Worm (Caenorhabditis elegans) whole organism, late embryonic: Measurements from ENCODE around the gene fbxa-38.

Source experiments
- C38D4.7 ChIP-seq: fragments of 200-800 bp; sonication (Bioruptor generic); optimal IDR thresholded peaks from 2 replicates; lab custom pipeline; 2018; ENCODE audit warnings: mild to moderate bottlenecking, missing genetic modification characterization, moderate library complexity, missing compliant biosample characterization
- F13H6.1 ChIP-seq: sonication (generic microtip); optimal IDR thresholded peaks from 2 replicates; lab custom pipeline; 2016; ENCODE audit warnings: missing genetic modification characterization, missing compliant biosample characterization
- T23F11.4 ChIP-seq: fragments of 200-800 bp; sonication (Bioruptor generic); optimal IDR thresholded peaks from 2 replicates; lab custom pipeline; 2018; ENCODE audit warnings: mild to moderate bottlenecking, missing genetic modification characterization, missing compliant biosample characterization
- ahr-1 ChIP-seq: sonication (generic microtip); optimal IDR thresholded peaks from 2 replicates; lab custom pipeline; 2016; ENCODE audit warnings: missing genetic modification characterization, missing compliant biosample characterization
- ceh-18 ChIP-seq: sonication (generic microtip); optimal IDR thresholded peaks from 2 replicates; lab custom pipeline; 2016; ENCODE audit warnings: missing genetic modification characterization, missing compliant biosample characterization
- ceh-19 ChIP-seq: fragments of 200-800 bp; sonication (Bioruptor generic); optimal IDR thresholded peaks from 2 replicates; lab custom pipeline; 2018; ENCODE audit warnings: mild to moderate bottlenecking, missing genetic modification characterization, missing compliant biosample characterization
- ceh-2 ChIP-seq: sonication (generic microtip); optimal IDR thresholded peaks from 2 replicates; lab custom pipeline; 2016; ENCODE audit warnings: missing genotype, missing genetic modification characterization, missing compliant biosample characterization
- ceh-30 ChIP-seq: fragments of 150-350 bp; optimal IDR thresholded peaks from 2 replicates; lab custom pipeline; 2014; ENCODE audit warnings: missing biosample characterization, missing genetic modification characterization
- ceh-31 ChIP-seq: sonication (generic microtip); optimal IDR thresholded peaks from 2 replicates; lab custom pipeline; 2016; ENCODE audit warnings: missing genetic modification characterization, missing compliant biosample characterization
- ceh-6 ChIP-seq: fragments of 200-800 bp; sonication (Bioruptor generic); optimal IDR thresholded peaks from 2 replicates; lab custom pipeline; 2018; ENCODE audit warnings: mild to moderate bottlenecking, missing genetic modification characterization, missing compliant biosample characterization
- ceh-9 ChIP-seq: sonication (generic microtip); optimal IDR thresholded peaks from 2 replicates; lab custom pipeline; 2016; ENCODE audit warnings: mild to moderate bottlenecking, missing genetic modification characterization, inconsistent platforms, missing compliant biosample characterization
- elt-2 ChIP-seq: sonication (generic microtip); optimal IDR thresholded peaks from 2 replicates; lab custom pipeline; 2016; ENCODE audit warnings: missing genetic modification reagents, missing genetic modification characterization, missing compliant biosample characterization
- ets-4 ChIP-seq: sonication (generic microtip); optimal IDR thresholded peaks from 2 replicates; lab custom pipeline; 2016; ENCODE audit warnings: missing genetic modification characterization, missing compliant biosample characterization
- fax-1 ChIP-seq: sonication (generic microtip); optimal IDR thresholded peaks from 2 replicates; lab custom pipeline; 2016; ENCODE audit warnings: missing genotype, missing genetic modification characterization, missing compliant biosample characterization
- fkh-10 ChIP-seq: fragments of 150-350 bp; optimal IDR thresholded peaks from 2 replicates; lab custom pipeline; 2014; ENCODE audit warnings: missing biosample characterization, missing genetic modification reagents, missing genetic modification characterization
- fkh-6 ChIP-seq: sonication (generic microtip); optimal IDR thresholded peaks from 2 replicates; lab custom pipeline; 2016; ENCODE audit warnings: missing genetic modification characterization, missing compliant biosample characterization
- gmeb-2 ChIP-seq: sonication (generic microtip); optimal IDR thresholded peaks from 2 replicates; lab custom pipeline; 2016; ENCODE audit warnings: missing genetic modification characterization, inconsistent platforms, missing compliant biosample characterization
- hlh-15 ChIP-seq: sonication (generic microtip); optimal IDR thresholded peaks from 2 replicates; lab custom pipeline; 2016; ENCODE audit warnings: missing genetic modification characterization, missing compliant biosample characterization
- hlh-8 ChIP-seq: sonication (generic microtip); optimal IDR thresholded peaks from 2 replicates; lab custom pipeline; 2016; ENCODE audit warnings: missing genotype, missing genetic modification characterization, missing compliant biosample characterization
- lim-6 ChIP-seq: sonication (generic microtip); optimal IDR thresholded peaks from 2 replicates; lab custom pipeline; 2016; ENCODE audit warnings: missing genetic modification characterization, missing compliant biosample characterization
- lin-11 ChIP-seq: fragments of 200-800 bp; sonication (Bioruptor generic); optimal IDR thresholded peaks from 2 replicates; lab custom pipeline; 2018; ENCODE audit warnings: mild to moderate bottlenecking, missing genetic modification characterization, missing compliant biosample characterization
- nfya-1 ChIP-seq: sonication (generic microtip); optimal IDR thresholded peaks from 2 replicates; lab custom pipeline; 2017; ENCODE audit warnings: missing genetic modification characterization, mild to moderate bottlenecking, missing compliant biosample characterization, antibody characterized with exemption, moderate library complexity
- nhr-11 ChIP-seq: fragments of 150-350 bp; optimal IDR thresholded peaks from 2 replicates; lab custom pipeline; 2014; ENCODE audit warnings: missing biosample characterization, missing genetic modification characterization
- npax-4 ChIP-seq: sonication (generic microtip); optimal IDR thresholded peaks from 2 replicates; lab custom pipeline; 2016; ENCODE audit warnings: missing genetic modification characterization, missing compliant biosample characterization
- odd-2 ChIP-seq: sonication (generic microtip); optimal IDR thresholded peaks from 2 replicates; lab custom pipeline; 2017; ENCODE audit warnings: antibody characterized with exemption, mild to moderate bottlenecking, missing genetic modification characterization, missing compliant biosample characterization
- pax-1 ChIP-seq: fragments of 150-350 bp; optimal IDR thresholded peaks from 2 replicates; lab custom pipeline; 2014; ENCODE audit warnings: missing biosample characterization, missing genetic modification characterization
- pha-2 ChIP-seq: sonication (generic microtip); optimal IDR thresholded peaks from 2 replicates; lab custom pipeline; 2017; ENCODE audit warnings: mild to moderate bottlenecking, missing genetic modification characterization, missing compliant biosample characterization
- pros-1 ChIP-seq: fragments of 150-350 bp; optimal IDR thresholded peaks from 2 replicates; lab custom pipeline; 2014; ENCODE audit warnings: missing biosample characterization, missing genetic modification reagents, missing genetic modification characterization
- rnt-1 ChIP-seq: sonication (generic microtip); optimal IDR thresholded peaks from 2 replicates; lab custom pipeline; 2016; ENCODE audit warnings: missing genetic modification characterization, missing compliant biosample characterization
- sox-2 ChIP-seq: fragments of 200-800 bp; sonication (Bioruptor generic); IDR thresholded peaks from 2 replicates; pipeline ENCODE4 v1.3.6; 2022; ENCODE audit warnings: missing genetic modification reagents, missing genetic modification characterization, missing compliant biosample characterization
- syd-9 ChIP-seq: sonication (generic microtip); optimal IDR thresholded peaks from 2 replicates; lab custom pipeline; 2016; ENCODE audit warnings: mild to moderate bottlenecking, missing genetic modification characterization, moderate library complexity, missing compliant biosample characterization
- tbx-2 ChIP-seq: sonication (generic microtip); optimal IDR thresholded peaks from 2 replicates; lab custom pipeline; 2016; ENCODE audit warnings: missing genetic modification characterization, missing compliant biosample characterization
- tbx-7 ChIP-seq: sonication (generic microtip); optimal IDR thresholded peaks from 2 replicates; lab custom pipeline; 2016; ENCODE audit warnings: missing genotype, missing genetic modification characterization, missing compliant biosample characterization
- unc-55 ChIP-seq: sonication (generic microtip); optimal IDR thresholded peaks from 2 replicates; lab custom pipeline; 2017; ENCODE audit warnings: missing biosample characterization, missing genetic modification reagents, missing genetic modification characterization
- unc-86 ChIP-seq: sonication (generic microtip); optimal IDR thresholded peaks from 2 replicates; lab custom pipeline; 2016; ENCODE audit warnings: missing genetic modification characterization, missing compliant biosample characterization
- zip-5 ChIP-seq: sonication (generic microtip); optimal IDR thresholded peaks from 2 replicates; lab custom pipeline; 2016; ENCODE audit warnings: missing genetic modification characterization, missing compliant biosample characterization

The fbxa-38 gene

DNA sequence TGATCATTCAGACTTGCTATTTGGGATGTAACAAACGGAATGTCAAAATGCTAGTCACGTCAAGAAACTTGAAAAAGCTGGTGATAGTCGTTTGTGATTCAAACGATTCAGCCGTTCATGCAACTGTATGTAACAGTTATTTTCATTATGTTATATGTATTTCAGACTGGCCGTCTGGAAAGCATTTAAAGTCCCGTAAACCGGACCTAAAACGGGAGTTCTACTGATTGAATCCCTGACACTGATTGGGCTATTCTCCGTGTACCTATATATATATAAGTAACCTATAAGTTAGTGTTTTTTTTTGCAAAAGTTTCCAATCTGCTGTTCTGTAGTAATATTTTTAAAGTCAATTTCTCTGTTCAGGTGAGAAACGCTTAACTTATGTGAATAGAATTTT lies 19.1 kb downstream of the fbxa-38 start:
- no peak for TF ChIP-seq tbx-7

DNA sequence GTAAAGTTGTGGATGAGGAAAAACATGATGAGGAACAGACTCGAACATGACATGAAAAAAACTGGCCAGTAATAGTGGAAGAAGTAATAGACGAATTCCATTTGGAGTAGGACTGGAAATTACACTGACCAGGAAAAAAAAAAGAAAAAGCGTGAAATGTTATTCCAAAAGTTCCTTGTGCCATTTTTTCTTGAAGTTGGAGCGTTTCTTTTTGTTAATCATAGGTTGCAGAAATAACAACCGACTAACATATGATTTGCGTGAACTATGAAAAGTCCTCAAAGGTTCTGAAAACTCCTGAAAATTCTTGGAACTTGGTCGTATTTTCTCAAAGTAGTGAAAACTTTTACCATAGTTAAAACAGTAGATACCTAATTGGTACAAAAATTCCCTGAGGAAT lies 21.3 kb downstream of the fbxa-38 start, which contains the start of gene srd-67:
Gene srd-67 (minus strand): TSS at position 101 of the 400 bp plus-strand sequence.
- TF ChIP-seq zip-5 (tag; lab: Kevin White, UChicago) (no peak), ceh-30 (tag; lab: Kevin White, UChicago) (no peak), ahr-1 (tag; lab: Kevin White, UChicago) (no peak), pax-1 (tag; lab: Kevin White, UChicago) (no peak), ceh-18 (no peak), pha-2 (tag; lab: Kevin White, UChicago) (no peak), nfya-1 (tag; lab: Kevin White, UChicago) (no peak), ceh-2 (tag; lab: Kevin White, UChicago) (no peak), npax-4 (tag; lab: Kevin White, UChicago) (no peak), tbx-7 (no peak), T23F11.4 (GFP tag; lab: Kevin White, UChicago) (no peak), odd-2 (tag; lab: Kevin White, UChicago) (no peak), elt-2 (tag; lab: Kevin White, UChicago) (no peak)

ce11 chrIII:2251348-2251747 lies 26.9 kb downstream of the fbxa-38 start, which contains the start of gene fbxa-7:
Gene fbxa-7 (minus strand): TSS chrIII:2251448.
- TF ChIP-seq unc-86, result no peak
- TF ChIP-seq C38D4.7 (GFP tag; lab: Kevin White, UChicago), result no peak
- no peak for TF ChIP-seq gmeb-2
- no peak for TF ChIP-seq fkh-10 (GFP tag; lab: Kevin White, UChicago)
- TF ChIP-seq unc-55, result no peak
- TF ChIP-seq lim-6, result no peak
- no peak for TF ChIP-seq nhr-11 (tag; lab: Kevin White, UChicago)
- TF ChIP-seq ceh-19, result no peak
- TF ChIP-seq fax-1 (tag; lab: Kevin White, UChicago), result no peak
- no peak for TF ChIP-seq ceh-30 (tag; lab: Kevin White, UChicago)
- no peak for TF ChIP-seq ets-4 (tag; lab: Kevin White, UChicago)
- no peak for TF ChIP-seq npax-4 (tag; lab: Kevin White, UChicago)
- TF ChIP-seq syd-9, result no peak
- no peak for TF ChIP-seq nfya-1 (tag; lab: Kevin White, UChicago)
- no peak for TF ChIP-seq pros-1 (tag; lab: Kevin White, UChicago)
- TF ChIP-seq tbx-2, result no peak

ce11 chrIII:2253027-2253499 lies 28.6 kb downstream of the fbxa-38 start, which contains the start of gene fbxa-73:
Gene fbxa-73 (plus strand): TSS chrIII:2253449.
- TF ChIP-seq unc-55 (no peak), elt-2 (tag; lab: Kevin White, UChicago) (peak; percentile 53)

- TF ChIP-seq ceh-31 (tag; lab: Kevin White, UChicago) (no peak), lin-11 (no peak), rnt-1 (tag; lab: Kevin White, UChicago) (no peak), ceh-9 (tag; lab: Kevin White, UChicago) (no peak), sox-2 (GFP tag; lab: Robert Waterston, UW) (no peak), fkh-6 (no peak), ceh-6 (GFP tag; lab: Kevin White, UChicago) (no peak), lim-6 (no peak), gmeb-2 (no peak), F13H6.1 (tag; lab: Kevin White, UChicago) (no peak), hlh-8 (tag; lab: Kevin White, UChicago) (no peak), hlh-15 (tag; lab: Kevin White, UChicago) (no peak)
Measured at ce11 chrIII:2255522-2255921, 31.1 kb downstream of the fbxa-38 start, which contains the start of gene fbxa-71. Gene fbxa-71 (plus strand): TSS chrIII:2255822.
